Worm (Caenorhabditis elegans) whole organism, L1 larva: ENCODE results near the gene lgc-17.

Experiments
- blmp-1 ChIP-seq: fragments of 150-350 bp; optimal IDR thresholded peaks from 2 replicates; lab custom pipeline; 2014; ENCODE audit warnings: missing biosample characterization, missing genetic modification characterization
- egl-27 ChIP-seq, 2 experiments: fragments of 150-350 bp in 1 of 2; sonication (generic microtip); optimal IDR thresholded peaks; 3 replicates each; lab custom pipeline; 2017 to 2018; ENCODE audit warnings: missing biosample characterization in 2 of 2, missing genetic modification characterization in 2 of 2, missing genetic modification reagents in 2 of 2
- jun-1 ChIP-seq: fragments of 150-350 bp; optimal IDR thresholded peaks from 2 replicates; lab custom pipeline; 2014; ENCODE audit warnings: missing biosample characterization, missing genetic modification reagents, missing genetic modification characterization
- lin-15B ChIP-seq: fragments of 150-350 bp; sonication (generic microtip); optimal IDR thresholded peaks from 3 replicates; lab custom pipeline; 2014; ENCODE audit warnings: missing biosample characterization, missing genetic modification characterization
- lir-3 ChIP-seq: sonication (generic microtip); optimal IDR thresholded peaks from 2 replicates; lab custom pipeline; 2016; ENCODE audit warnings: mild to moderate bottlenecking, missing genetic modification characterization, moderate library complexity, missing compliant biosample characterization; ENCODE audit not compliant: poor library complexity
- nhr-12 ChIP-seq: sonication (generic microtip); optimal IDR thresholded peaks from 2 replicates; lab custom pipeline; 2017; ENCODE audit warnings: missing biosample characterization, missing genetic modification characterization
- nhr-237 ChIP-seq: fragments of 150-350 bp; optimal IDR thresholded peaks from 2 replicates; lab custom pipeline; 2014; ENCODE audit warnings: missing biosample characterization, missing genetic modification characterization
- nhr-28 ChIP-seq: fragments of 150-350 bp; optimal IDR thresholded peaks from 2 replicates; lab custom pipeline; 2014; ENCODE audit warnings: missing biosample characterization, missing genetic modification characterization
- nhr-84 ChIP-seq: sonication (generic microtip); optimal IDR thresholded peaks from 2 replicates; lab custom pipeline; 2017; ENCODE audit warnings: missing biosample characterization, missing genetic modification characterization
- tbx-2 ChIP-seq: sonication (generic microtip); optimal IDR thresholded peaks from 2 replicates; lab custom pipeline; 2016; ENCODE audit warnings: missing genetic modification characterization, missing compliant biosample characterization
- unc-130 ChIP-seq: fragments of 150-350 bp; optimal IDR thresholded peaks from 2 replicates; lab custom pipeline; 2017; ENCODE audit warnings: missing biosample characterization, missing genetic modification characterization, inconsistent platforms
- unc-86 ChIP-seq: sonication (generic microtip); optimal IDR thresholded peaks from 2 replicates; lab custom pipeline; 2016; ENCODE audit warnings: missing genetic modification characterization, missing compliant biosample characterization
- ztf-11 ChIP-seq, 2 experiments: sonication (generic microtip); optimal IDR thresholded peaks; 2 replicates each; lab custom pipeline; 2016 to 2017; ENCODE audit warnings: missing genetic modification characterization in 2 of 2, missing biosample characterization in 1 of 2, missing compliant biosample characterization in 1 of 2

DNA sequence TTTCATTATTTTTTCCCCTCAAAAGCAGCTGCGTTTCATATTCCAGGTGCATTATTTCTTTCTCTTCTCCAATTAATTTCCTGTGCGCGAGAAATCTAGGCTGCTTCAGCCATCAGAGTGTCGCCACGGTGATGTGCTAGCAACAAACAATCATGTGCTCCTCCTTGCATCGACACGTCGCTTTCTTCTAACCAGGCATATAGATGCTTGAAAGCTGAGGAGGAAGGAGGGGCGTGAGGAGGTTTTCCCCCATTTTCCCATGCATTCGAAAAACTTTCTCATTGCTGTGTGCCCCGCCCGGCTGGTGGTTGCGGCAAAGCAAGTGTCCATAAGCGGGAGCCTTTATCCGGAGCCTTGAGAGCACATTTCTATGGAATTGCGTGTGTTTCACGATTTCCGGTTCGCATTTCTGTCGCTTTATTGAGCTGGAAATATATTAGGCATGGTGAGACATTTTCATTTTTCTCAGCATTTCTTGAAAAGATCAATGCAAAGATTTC is 28.3 kb downstream of the lgc-17 start, which contains the start of gene znf-474:
- TF ChIP-seq unc-86 (no peak), tbx-2 (no peak), nhr-237 (no peak), nhr-84 (tag; lab: Kevin White, UChicago) (no peak), blmp-1 (tag; lab: Kevin White, UChicago) (no peak), nhr-28 (tag; lab: Kevin White, UChicago) (no peak), lin-15B (tag; lab: Kevin White, UChicago) (no peak), nhr-12 (tag; lab: Kevin White, UChicago) (no peak), ztf-11 (tag; optimal IDR thresholded peaks at IDR 0.05; lab: Kevin White, UChicago) (no peak), jun-1 (tag; lab: Kevin White, UChicago) (no peak), lir-3 (tag; lab: Kevin White, UChicago) (no peak), unc-130 (tag; lab: Kevin White, UChicago) (no peak), egl-27 (tag; optimal IDR thresholded peaks at IDR 0.05; lab: Kevin White, UChicago) (no peak)
